ENCODE assay signal across 5 fruit fly cellular contexts in genomic region chr2L:3806197-3807030, dm6.
TF ChIP-seq lines count a peak whose summit lies in the region.

No protein-coding gene starts in this region.

- no peak for TF ChIP-seq CTCF in whole organism, embryonic (GFP tag; optimal IDR thresholded peaks at IDR 0.05; lab: Kevin White, UChicago)

TF ChIP-seq in whole organism, adult, 20 proteins besides CTCF, POLR2A, EP300 and RAD21:
- TF ChIP-seq Clk (GFP tag; optimal IDR thresholded peaks at IDR 0.05; lab: Kevin White, UChicago) (no peak), cic (GFP tag; optimal IDR thresholded peaks at IDR 0.05; lab: Kevin White, UChicago) (peak; percentile 72)

TF ChIP-seq in whole organism, embryonic, 481 proteins besides CTCF, POLR2A, EP300 and RAD21 (continues in another document):
- TF ChIP-seq D (optimal IDR thresholded peaks at IDR 0.05; lab: Kevin White, UChicago), result peak; percentile 43
- TF ChIP-seq D (GFP tag; optimal IDR thresholded peaks at IDR 0.05; lab: Kevin White, UChicago), result no peak
- peak; percentile 88 for TF ChIP-seq psq (GFP tag; optimal IDR thresholded peaks at IDR 0.05; lab: Kevin White, UChicago)
- TF ChIP-seq bab2 (GFP tag; optimal IDR thresholded peaks at IDR 0.05; lab: Kevin White, UChicago), result no peak
- TF ChIP-seq Drgx (GFP tag; IDR thresholded peaks at IDR 0.05; lab: Robert Waterston, UW), result peak; percentile 70; the same call in 1 of the 2 replicates
- TF ChIP-seq CG12155 (GFP tag; optimal IDR thresholded peaks at IDR 0.05; lab: Kevin White, UChicago), result peak; percentile 1
- TF ChIP-seq pros (GFP tag; optimal IDR thresholded peaks at IDR 0.05; lab: Kevin White, UChicago), result peak; percentile 44
- TF ChIP-seq zf30C (GFP tag; optimal IDR thresholded peaks at IDR 0.05; lab: Kevin White, UChicago), result peak; percentile 3
- TF ChIP-seq gro (GFP tag; optimal IDR thresholded peaks at IDR 0.05; lab: Kevin White, UChicago), result no peak
- TF ChIP-seq nerfin-1 (tag; optimal IDR thresholded peaks at IDR 0.05; lab: Kevin White, UChicago), result peak; percentile 94
- peak; percentile 57 for TF ChIP-seq Med (GFP tag; lab: Kevin White, UChicago)
- TF ChIP-seq ci (GFP tag; IDR thresholded peaks at IDR 0.05; lab: Robert Waterston, UW), result peak; percentile 51; the same call in 2 of the 3 replicates
- peak; percentile 73 for TF ChIP-seq Deaf1 (tag; optimal IDR thresholded peaks at IDR 0.05; lab: Kevin White, UChicago)
- peak; percentile 19 for TF ChIP-seq CG3163 (GFP tag; optimal IDR thresholded peaks at IDR 0.05; lab: Kevin White, UChicago)
- TF ChIP-seq Adf1 (GFP tag; IDR thresholded peaks at IDR 0.05; lab: Robert Waterston, UW), result peak; percentile 83
- peak; percentile 40 for TF ChIP-seq cg (GFP tag; optimal IDR thresholded peaks at IDR 0.05; lab: Kevin White, UChicago)
- TF ChIP-seq tll (GFP tag; optimal IDR thresholded peaks at IDR 0.05; lab: Kevin White, UChicago), result peak in 1 of 2 experiments; percentile 0
- TF ChIP-seq sr (GFP tag; IDR thresholded peaks at IDR 0.05; lab: Robert Waterston, UW), result peak; percentile 63; the same call in 2 of the 3 replicates
- peak; percentile 58 to 71 for TF ChIP-seq Trl (optimal IDR thresholded peaks at IDR 0.05; lab: Kevin White, UChicago)
- no peak for TF ChIP-seq Trl (GFP tag; optimal IDR thresholded peaks at IDR 0.05; lab: Kevin White, UChicago)
- TF ChIP-seq CG1602 (GFP tag; optimal IDR thresholded peaks at IDR 0.05; lab: Kevin White, UChicago), result no peak
- no peak for TF ChIP-seq CG15601 (tag; optimal IDR thresholded peaks at IDR 0.05; lab: Kevin White, UChicago)

TF ChIP-seq in whole organism, prepupa, 60 proteins besides CTCF, POLR2A, EP300 and RAD21:
- TF ChIP-seq CG11294 (GFP tag; IDR thresholded peaks at IDR 0.05; lab: Robert Waterston, UW), result 0 out of 2 replicates have a peak, but pooled peaks have one; percentile 17
- TF ChIP-seq Sox15 (GFP tag; optimal IDR thresholded peaks at IDR 0.05; lab: Kevin White, UChicago), result no peak
- TF ChIP-seq Lpt (GFP tag; optimal IDR thresholded peaks at IDR 0.05; lab: Kevin White, UChicago), result peak; percentile 40
- TF ChIP-seq CG7368 (GFP tag; optimal IDR thresholded peaks at IDR 0.05; lab: Kevin White, UChicago), result peak; percentile 13
- TF ChIP-seq CG6163 (GFP tag; IDR thresholded peaks at IDR 0.05; lab: Robert Waterston, UW), result peak; percentile 68; the same call in 2 of the 3 replicates
- no peak for TF ChIP-seq CG31627 (GFP tag; optimal IDR thresholded peaks at IDR 0.05; lab: Kevin White, UChicago)
- peak; percentile 17 for TF ChIP-seq CG10631 (GFP tag; optimal IDR thresholded peaks at IDR 0.05; lab: Kevin White, UChicago)
- peak; percentile 66 for TF ChIP-seq CG15336 (GFP tag; IDR thresholded peaks at IDR 0.05; lab: Robert Waterston, UW)
- TF ChIP-seq CG3919 (GFP tag; optimal IDR thresholded peaks at IDR 0.05; lab: Kevin White, UChicago), result peak; percentile 40
- TF ChIP-seq eg (GFP tag; IDR thresholded peaks at IDR 0.05; lab: Robert Waterston, UW), result peak; percentile 74
- peak; percentile 42 for TF ChIP-seq achi (GFP tag; optimal IDR thresholded peaks at IDR 0.05; lab: Kevin White, UChicago)
- peak; percentile 35 for TF ChIP-seq Ets96B (tag; optimal IDR thresholded peaks at IDR 0.05; lab: Kevin White, UChicago)
- TF ChIP-seq Sox102F (GFP tag; optimal IDR thresholded peaks at IDR 0.05; lab: Kevin White, UChicago), result no peak
- TF ChIP-seq CG3032 (tag; optimal IDR thresholded peaks at IDR 0.05; lab: Kevin White, UChicago), result peak; percentile 23
- peak; percentile 11 for TF ChIP-seq CG34406 (GFP tag; optimal IDR thresholded peaks at IDR 0.05; lab: Kevin White, UChicago)
- peak; percentile 19 for TF ChIP-seq CG10669 (GFP tag; optimal IDR thresholded peaks at IDR 0.05; lab: Kevin White, UChicago)
TF ChIP-seq in whole organism, prepupa: peak in this region for 13.

TF ChIP-seq in whole organism, pupa, 21 proteins besides CTCF, POLR2A, EP300 and RAD21:
- TF ChIP-seq CG34367 (tag; optimal IDR thresholded peaks at IDR 0.05; lab: Kevin White, UChicago) (peak; percentile 9), Pif1B (GFP tag; optimal IDR thresholded peaks at IDR 0.05; lab: Kevin White, UChicago) (no peak), Ets98B (GFP tag; IDR thresholded peaks at IDR 0.05; lab: Robert Waterston, UW) (peak; percentile 75), CG9948 (tag; optimal IDR thresholded peaks at IDR 0.05; lab: Kevin White, UChicago) (peak; percentile 32), CG32121 (GFP tag; IDR thresholded peaks at IDR 0.05; lab: Robert Waterston, UW) (peak; percentile 26; the same call in 1 of the 2 replicates), CG4496 (GFP tag; IDR thresholded peaks at IDR 0.05; lab: Robert Waterston, UW) (peak; percentile 66; the same call in 2 of the 3 replicates), CG15710 (tag; optimal IDR thresholded peaks at IDR 0.05; lab: Kevin White, UChicago) (no peak), CG17806 (tag; optimal IDR thresholded peaks at IDR 0.05; lab: Kevin White, UChicago) (peak; percentile 41), CG12605 (GFP tag; IDR thresholded peaks at IDR 0.05; lab: Robert Waterston, UW) (peak; percentile 41; the same call in 1 of the 2 replicates), D1 (tag; optimal IDR thresholded peaks at IDR 0.05; lab: Kevin White, UChicago) (peak; percentile 64), gl (tag; optimal IDR thresholded peaks at IDR 0.05; lab: Kevin White, UChicago) (no peak), CG13204 (GFP tag; optimal IDR thresholded peaks at IDR 0.05; lab: Kevin White, UChicago) (no peak)

TF ChIP-seq in whole organism, wandering third instar larva, 38 proteins besides CTCF, POLR2A, EP300 and RAD21:
- TF ChIP-seq h (GFP tag; optimal IDR thresholded peaks at IDR 0.05; lab: Kevin White, UChicago) (no peak), fru (GFP tag; optimal IDR thresholded peaks at IDR 0.05; lab: Kevin White, UChicago) (peak; percentile 65), Myc (optimal IDR thresholded peaks at IDR 0.05; lab: Kevin White, UChicago) (no peak), dl (GFP tag; optimal IDR thresholded peaks at IDR 0.05; lab: Kevin White, UChicago; ENCODE audit: insufficient read depth in 1 of 2, partially characterized antibody in 2 of 2) (no peak), OdsH (GFP tag; optimal IDR thresholded peaks at IDR 0.05; lab: Kevin White, UChicago) (no peak), Abd-B (GFP tag; optimal IDR thresholded peaks at IDR 0.05; lab: Kevin White, UChicago) (no peak), psq (GFP tag; optimal IDR thresholded peaks at IDR 0.05; lab: Kevin White, UChicago) (peak; percentile 87), Mio (GFP tag; optimal IDR thresholded peaks at IDR 0.05; lab: Kevin White, UChicago) (no peak), Rel (GFP tag; optimal IDR thresholded peaks at IDR 0.05; lab: Kevin White, UChicago) (no peak), Rel (tag; optimal IDR thresholded peaks at IDR 0.05; lab: Kevin White, UChicago) (no peak), foxo (GFP tag; optimal IDR thresholded peaks at IDR 0.05; lab: Kevin White, UChicago) (peak in 1 of 2 experiments; percentile 15), usp (GFP tag; optimal IDR thresholded peaks at IDR 0.05; lab: Kevin White, UChicago) (no peak)
